Fruit fly (Drosophila melanogaster) whole organism, embryonic: Measurements from ENCODE around the gene CG1951.

Experiments
- Atf6 ChIP-seq: fragments of 200-800 bp; sonication (Bioruptor generic); IDR thresholded peaks from 2 replicates; pipeline ENCODE4 v1.3.6; 2022; ENCODE audit warnings: missing biosample characterization, missing genetic modification characterization
- BEAF-32 ChIP-seq: fragments of 200-800 bp; sonication (Bioruptor generic); optimal IDR thresholded peaks from 3 replicates; lab custom pipeline; 2017; ENCODE audit warnings: missing biosample characterization, missing genetic modification characterization, mild to moderate bottlenecking, moderate library complexity, missing genetic modification reagents
- Bdp1 ChIP-seq: fragments of 200-800 bp; sonication (Bioruptor generic); optimal IDR thresholded peaks from 3 replicates; lab custom pipeline; 2016; ENCODE audit warnings: missing biosample characterization, missing genetic modification characterization
- Blimp-1 ChIP-seq: fragments of 200-800 bp; sonication (Bioruptor generic); optimal IDR thresholded peaks from 3 replicates; lab custom pipeline; 2018; ENCODE audit warnings: missing biosample characterization, missing genetic modification characterization, mild to moderate bottlenecking, moderate library complexity, missing genetic modification reagents
- CG1024 ChIP-seq: fragments of 200-800 bp; sonication (Bioruptor generic); IDR thresholded peaks from 2 replicates; pipeline ENCODE4 v1.3.6; 2022; ENCODE audit warnings: missing biosample characterization, missing genetic modification characterization
- CG10543 ChIP-seq: fragments of 200-800 bp; sonication (Bioruptor generic); optimal IDR thresholded peaks from 3 replicates; lab custom pipeline; 2017; ENCODE audit warnings: missing biosample characterization, mild to moderate bottlenecking, missing genetic modification characterization, moderate library complexity
- CG11456 ChIP-seq: fragments of 200-800 bp; sonication (Bioruptor generic); IDR thresholded peaks from 3 replicates; pipeline ENCODE4 v1.3.6; 2022; ENCODE audit warnings: missing biosample characterization, missing genetic modification characterization
- CG12071 ChIP-seq: fragments of 200-800 bp; sonication (Bioruptor generic); optimal IDR thresholded peaks from 3 replicates; lab custom pipeline; 2018; ENCODE audit warnings: missing biosample characterization, mild to moderate bottlenecking, missing genetic modification characterization
- CG12219 ChIP-seq: fragments of 200-800 bp; sonication (Bioruptor generic); optimal IDR thresholded peaks from 3 replicates; lab custom pipeline; 2018; ENCODE audit warnings: missing biosample characterization, mild to moderate bottlenecking, missing genetic modification characterization
- CG12236 ChIP-seq: fragments of 200-800 bp; sonication (Bioruptor generic); optimal IDR thresholded peaks from 2 replicates; lab custom pipeline; 2016; ENCODE audit warnings: missing biosample characterization, missing genetic modification characterization
- CG12769 ChIP-seq: fragments of 200-800 bp; sonication (Bioruptor generic); optimal IDR thresholded peaks from 2 replicates; lab custom pipeline; 2019; ENCODE audit warnings: missing biosample characterization, mild to moderate bottlenecking, missing genetic modification characterization, moderate library complexity
- CG13296 ChIP-seq: fragments of 200-800 bp; sonication (Bioruptor generic); optimal IDR thresholded peaks from 3 replicates; lab custom pipeline; 2018; ENCODE audit warnings: missing biosample characterization, mild to moderate bottlenecking, missing genetic modification characterization
- CG15073 ChIP-seq: fragments of 200-800 bp; sonication (Bioruptor generic); optimal IDR thresholded peaks from 2 replicates; lab custom pipeline; 2016; ENCODE audit warnings: missing biosample characterization, missing genetic modification characterization
- CG15696 ChIP-seq: fragments of 200-800 bp; sonication (Bioruptor generic); optimal IDR thresholded peaks from 2 replicates; lab custom pipeline; 2019; ENCODE audit warnings: missing biosample characterization, mild to moderate bottlenecking, missing genetic modification characterization, moderate library complexity
- CG17802 ChIP-seq: fragments of 200-800 bp; sonication (Bioruptor generic); optimal IDR thresholded peaks from 2 replicates; lab custom pipeline; 2018; ENCODE audit warnings: missing biosample characterization, mild to moderate bottlenecking, missing genetic modification characterization, moderate library complexity
- CG18599 ChIP-seq: fragments of 200-800 bp; sonication (Bioruptor generic); optimal IDR thresholded peaks from 3 replicates; lab custom pipeline; 2017; ENCODE audit warnings: missing biosample characterization, missing genetic modification characterization, mild to moderate bottlenecking, moderate library complexity, missing genetic modification reagents
- CG2129 ChIP-seq: fragments of 200-800 bp; sonication (Bioruptor generic); IDR thresholded peaks from 2 replicates; pipeline ENCODE4 v1.3.6; 2022; ENCODE audit warnings: missing biosample characterization, missing genetic modification characterization; ENCODE audit not compliant: partially characterized antibody
- CG2199 ChIP-seq: fragments of 200-800 bp; sonication (Bioruptor generic); IDR thresholded peaks from 3 replicates; pipeline ENCODE4 v1.3.6; 2022; ENCODE audit warnings: missing biosample characterization, missing genetic modification characterization
- CG3281 ChIP-seq: fragments of 200-800 bp; sonication (Bioruptor generic); optimal IDR thresholded peaks from 3 replicates; lab custom pipeline; 2017; ENCODE audit warnings: missing biosample characterization, mild to moderate bottlenecking, missing genetic modification characterization
- CG5245 ChIP-seq: fragments of 200-800 bp; sonication (Bioruptor generic); optimal IDR thresholded peaks from 3 replicates; lab custom pipeline; 2016; ENCODE audit warnings: missing biosample characterization, missing genetic modification characterization
- CG6813 ChIP-seq: fragments of 200-800 bp; sonication (Bioruptor generic); optimal IDR thresholded peaks from 2 replicates; lab custom pipeline; 2017; ENCODE audit warnings: missing biosample characterization, missing genetic modification characterization, mild to moderate bottlenecking, moderate library complexity, missing genetic modification reagents
- CG8290 ChIP-seq, 3 experiments: fragments of 200-800 bp; sonication (Bioruptor generic); optimal IDR thresholded peaks; 2 replicates each; lab custom pipeline; 2016 to 2019; ENCODE audit warnings: missing biosample characterization in 3 of 3, missing genetic modification characterization in 3 of 3, mild to moderate bottlenecking in 2 of 3, moderate library complexity in 1 of 3
- CrebB ChIP-seq: fragments of 200-800 bp; sonication (Bioruptor generic); optimal IDR thresholded peaks from 3 replicates; lab custom pipeline; 2018; ENCODE audit warnings: missing biosample characterization, mild to moderate bottlenecking, missing genetic modification characterization
- D19A ChIP-seq: fragments of 200-800 bp; optimal IDR thresholded peaks from 3 replicates; lab custom pipeline; 2019; ENCODE audit warnings: missing biosample characterization, mild to moderate bottlenecking, missing genetic modification characterization, moderate library complexity
- Ets65A ChIP-seq: fragments of 200-800 bp; sonication (Bioruptor generic); peaks from one replicate; lab custom pipeline; 2016; ENCODE audit warnings: missing biosample characterization, missing genetic modification characterization
- HLHmδ ChIP-seq: fragments of 200-800 bp; sonication (Bioruptor generic); optimal IDR thresholded peaks from 2 replicates; lab custom pipeline; 2018; ENCODE audit warnings: missing biosample characterization, mild to moderate bottlenecking, missing genetic modification characterization, moderate library complexity
- Hr51 ChIP-seq, 2 experiments: fragments of 200-800 bp; sonication (Bioruptor generic); optimal IDR thresholded peaks; 2 replicates in 1 of 2; 3 replicates in 1 of 2; lab custom pipeline; 2016 to 2018; ENCODE audit warnings: missing biosample characterization in 2 of 2, missing genetic modification characterization in 2 of 2, mild to moderate bottlenecking in 1 of 2, moderate library complexity in 1 of 2
- Ptx1 ChIP-seq: fragments of 200-800 bp; sonication (Bioruptor generic); IDR thresholded peaks from 2 replicates; pipeline ENCODE4 v1.3.6; 2022; ENCODE audit warnings: missing biosample characterization, missing genetic modification characterization
- bowl ChIP-seq: fragments of 200-800 bp; sonication (Bioruptor generic); IDR thresholded peaks from 2 replicates; pipeline ENCODE4 v1.3.6; 2022; ENCODE audit warnings: missing biosample characterization, missing genetic modification characterization
- gcm ChIP-seq: fragments of 200-800 bp; sonication (Bioruptor generic); optimal IDR thresholded peaks from 2 replicates; lab custom pipeline; 2019; ENCODE audit warnings: missing biosample characterization, mild to moderate bottlenecking, missing genetic modification characterization, moderate library complexity
- insv ChIP-seq, 2 experiments: fragments of 200-800 bp; sonication (Bioruptor generic); optimal IDR thresholded peaks; 3 replicates each; lab custom pipeline; 2016 to 2018; ENCODE audit warnings: missing biosample characterization in 2 of 2, missing genetic modification characterization in 2 of 2
- inv ChIP-seq: fragments of 200-800 bp; sonication (Bioruptor generic); IDR thresholded peaks from 2 replicates; pipeline ENCODE4 v1.3.6; 2022; ENCODE audit warnings: missing biosample characterization, missing genetic modification characterization; ENCODE audit not compliant: partially characterized antibody
- lov ChIP-seq, 2 experiments: fragments of 200-800 bp in 1 of 2; fragments of >200 bp in 1 of 2; sonication (Bioruptor generic) in 1 of 2; IDR thresholded peaks in 1 of 2; optimal IDR thresholded peaks in 1 of 2; 2 replicates in 1 of 2; 3 replicates in 1 of 2; pipeline versions ENCODE4 v1.3.6 to Lab custom; 2017 to 2022; ENCODE audit warnings: missing biosample characterization in 1 of 2, missing genetic modification characterization in 1 of 2
- nau ChIP-seq: fragments of 200-800 bp; sonication (Bioruptor generic); optimal IDR thresholded peaks from 3 replicates; lab custom pipeline; 2017; ENCODE audit warnings: missing biosample characterization, mild to moderate bottlenecking, missing genetic modification characterization, missing genetic modification reagents
- nom ChIP-seq: fragments of 200-800 bp; sonication (Bioruptor generic); optimal IDR thresholded peaks from 2 replicates; lab custom pipeline; 2017; ENCODE audit warnings: missing biosample characterization, missing genetic modification characterization, mild to moderate bottlenecking, moderate library complexity, missing genetic modification reagents
- pan ChIP-seq, 4 experiments: fragments of >200 bp in 3 of 4; fragments of 200-800 bp in 1 of 4; sonication (Bioruptor generic) in 1 of 4; optimal IDR thresholded peaks in 3 of 4; IDR thresholded peaks in 1 of 4; 2 replicates each; pipeline versions ENCODE4 v1.3.6 to Lab custom; 2017 to 2022; ENCODE audit warnings: missing biosample characterization in 2 of 4, missing genetic modification characterization in 2 of 4, mixed read lengths in 1 of 4
- psq ChIP-seq: fragments of 200-800 bp; sonication (Bioruptor generic); optimal IDR thresholded peaks from 2 replicates; lab custom pipeline; 2017; ENCODE audit warnings: missing biosample characterization, missing genetic modification characterization
- rib ChIP-seq: fragments of 200-800 bp; sonication (Bioruptor generic); IDR thresholded peaks from 2 replicates; pipeline ENCODE4 v1.3.6; 2022; ENCODE audit warnings: missing biosample characterization, missing genetic modification characterization
- run ChIP-seq: fragments of 200-800 bp; sonication (Bioruptor generic); optimal IDR thresholded peaks from 3 replicates; lab custom pipeline; 2018; ENCODE audit warnings: missing biosample characterization, mild to moderate bottlenecking, missing genetic modification characterization
- sens ChIP-seq: fragments of 200-800 bp; sonication (Bioruptor generic); peaks from one replicate; lab custom pipeline; 2016; ENCODE audit warnings: missing biosample characterization, missing genetic modification characterization
- slou ChIP-seq: fragments of 200-800 bp; sonication (Bioruptor generic); optimal IDR thresholded peaks from 3 replicates; lab custom pipeline; 2016; ENCODE audit warnings: missing biosample characterization, missing genetic modification characterization
- sug ChIP-seq: fragments of 200-800 bp; optimal IDR thresholded peaks from 2 replicates; lab custom pipeline; 2019; ENCODE audit warnings: missing biosample characterization, mild to moderate bottlenecking, missing genetic modification characterization, moderate library complexity
- twi ChIP-seq: fragments of 200-800 bp; optimal IDR thresholded peaks from 2 replicates; lab custom pipeline; 2019; ENCODE audit warnings: missing biosample characterization, mild to moderate bottlenecking, missing genetic modification characterization, moderate library complexity

Gene CG1951

dm6 chr3R:29074001-29074609 lies 47.1 kb downstream of the CG1951 start (continued):
- TF ChIP-seq CG12071, result peak; percentile 43
- peak; percentile 29 for TF ChIP-seq CG10543
- peak; percentile 55 for TF ChIP-seq CrebB
- TF ChIP-seq sug (tag; lab: Kevin White, UChicago), result peak; percentile 77
- no peak for TF ChIP-seq bowl
- TF ChIP-seq CG12236, result no peak
- peak; percentile 19 for TF ChIP-seq CG15696 (tag; lab: Kevin White, UChicago)
- TF ChIP-seq CG3281 (GFP tag; lab: Kevin White, UChicago), result peak; percentile 14
- no peak for TF ChIP-seq CG5245 (GFP tag; lab: Kevin White, UChicago)
- no peak for TF ChIP-seq Hr51 (GFP tag; optimal IDR thresholded peaks at IDR 0.05; lab: Kevin White, UChicago)
- TF ChIP-seq Atf6, result 0 out of 2 replicates have a peak, but pooled peaks have one; percentile 13
- peak; percentile 4 for TF ChIP-seq nau (GFP tag; lab: Kevin White, UChicago)
- TF ChIP-seq Blimp-1 (GFP tag; lab: Kevin White, UChicago), result peak; percentile 29
- no peak for TF ChIP-seq CG15073
- TF ChIP-seq inv, result no peak
- no peak for TF ChIP-seq Bdp1 (GFP tag; lab: Kevin White, UChicago)
- peak; percentile 35 for TF ChIP-seq twi (tag; lab: Kevin White, UChicago)
- TF ChIP-seq nom (GFP tag; lab: Kevin White, UChicago), result peak; percentile 70
- peak; percentile 31 for TF ChIP-seq sens (GFP tag; lab: Kevin White, UChicago)
- peak in 1 of 2 experiments; percentile 20 for TF ChIP-seq insv (GFP tag; optimal IDR thresholded peaks at IDR 0.05; lab: Kevin White, UChicago)
- no peak for TF ChIP-seq CG8290 (GFP tag; optimal IDR thresholded peaks at IDR 0.05; lab: Kevin White, UChicago)
- peak in 1 of 2 experiments; percentile 38 for TF ChIP-seq CG8290 (tag; optimal IDR thresholded peaks at IDR 0.05; lab: Kevin White, UChicago)
- TF ChIP-seq pan (optimal IDR thresholded peaks at IDR 0.05; lab: Kevin White, UChicago), result no peak
- TF ChIP-seq pan (GFP tag; optimal IDR thresholded peaks at IDR 0.05 in 1 of 2, IDR thresholded peaks at IDR 0.05 in 1 of 2), result peak in 1 of 2 experiments; percentile 17
- peak; percentile 64 for TF ChIP-seq D19A (tag; lab: Kevin White, UChicago)
- peak; percentile 14; the same call in 1 of the 2 replicates for TF ChIP-seq rib (GFP tag; lab: Robert Waterston, UW)
- TF ChIP-seq CG2199 (GFP tag; lab: Robert Waterston, UW), result 0 out of 3 replicates have a peak, but pooled peaks have one; percentile 33
- TF ChIP-seq psq (GFP tag; lab: Kevin White, UChicago), result peak; percentile 26
- no peak for TF ChIP-seq CG13296 (GFP tag; lab: Kevin White, UChicago)
- peak; percentile 6 for TF ChIP-seq CG12219 (GFP tag; lab: Kevin White, UChicago)
- TF ChIP-seq BEAF-32 (GFP tag; lab: Kevin White, UChicago), result no peak
- peak; percentile 9 for TF ChIP-seq CG6813 (GFP tag; lab: Kevin White, UChicago)
- peak; percentile 18 for TF ChIP-seq CG18599 (GFP tag; lab: Kevin White, UChicago)
- TF ChIP-seq CG17802 (tag; lab: Kevin White, UChicago), result no peak
- TF ChIP-seq slou, result no peak
- TF ChIP-seq gcm (GFP tag; lab: Kevin White, UChicago), result peak; percentile 2
- no peak for TF ChIP-seq Ptx1 (GFP tag; lab: Robert Waterston, UW)
- TF ChIP-seq CG12769 (tag; lab: Kevin White, UChicago), result peak; percentile 78
- no peak for TF ChIP-seq CG2129 (GFP tag; lab: Robert Waterston, UW)
- peak; percentile 78 for TF ChIP-seq HLHmδ (GFP tag; lab: Kevin White, UChicago)
- TF ChIP-seq lov (optimal IDR thresholded peaks at IDR 0.05; lab: Kevin White, UChicago), result no peak
- TF ChIP-seq lov (GFP tag; IDR thresholded peaks at IDR 0.05; lab: Robert Waterston, UW), result 0 out of 3 replicates have a peak, but pooled peaks have one; percentile 55
- TF ChIP-seq Ets65A (GFP tag; lab: Kevin White, UChicago), result peak; percentile 49
- no peak for TF ChIP-seq run
- no peak for TF ChIP-seq CG11456 (GFP tag; lab: Robert Waterston, UW)
- TF ChIP-seq CG1024, result no peak
